Fruit fly (Drosophila melanogaster) whole organism, adult: Measurements from ENCODE around the gene CG31789.

Source experiments
- CG11617 ChIP-seq: fragments of 200-800 bp; sonication (Bioruptor generic); optimal IDR thresholded peaks from 2 replicates; lab custom pipeline; 2017; ENCODE audit warnings: mild to moderate bottlenecking, missing biosample characterization, missing genetic modification reagents, missing genetic modification characterization
- CG12768 ChIP-seq: fragments of 200-800 bp; sonication (Bioruptor generic); optimal IDR thresholded peaks from 2 replicates; lab custom pipeline; 2017; ENCODE audit warnings: missing biosample characterization, missing genetic modification characterization, mild to moderate bottlenecking, moderate library complexity, missing genetic modification reagents
- CG14711 ChIP-seq: fragments of 200-800 bp; sonication (Bioruptor generic); optimal IDR thresholded peaks from 2 replicates; lab custom pipeline; 2018; ENCODE audit warnings: missing biosample characterization, mild to moderate bottlenecking, missing genetic modification characterization, moderate library complexity
- CG1620 ChIP-seq: fragments of 200-800 bp; sonication (Bioruptor generic); optimal IDR thresholded peaks from 2 replicates; lab custom pipeline; 2016; ENCODE audit warnings: missing biosample characterization, missing genetic modification characterization
- CG33017 ChIP-seq: fragments of 200-800 bp; sonication (Bioruptor generic); optimal IDR thresholded peaks from 2 replicates; lab custom pipeline; 2018; ENCODE audit warnings: missing biosample characterization, mild to moderate bottlenecking, missing genetic modification characterization, moderate library complexity
- CG5204 ChIP-seq: fragments of 200-800 bp; sonication (Bioruptor generic); optimal IDR thresholded peaks from 2 replicates; lab custom pipeline; 2016; ENCODE audit warnings: missing biosample characterization, missing genetic modification characterization
- CG7045 ChIP-seq: fragments of 200-800 bp; sonication (Bioruptor generic); optimal IDR thresholded peaks from 2 replicates; lab custom pipeline; 2017; ENCODE audit warnings: missing biosample characterization, mild to moderate bottlenecking, missing genetic modification characterization
- CG7101 ChIP-seq: fragments of 200-800 bp; sonication (Bioruptor generic); optimal IDR thresholded peaks from 2 replicates; lab custom pipeline; 2018; ENCODE audit warnings: missing biosample characterization, mild to moderate bottlenecking, missing genetic modification characterization, moderate library complexity
- Clk ChIP-seq: fragments of 200-800 bp; sonication (Bioruptor generic); optimal IDR thresholded peaks from 2 replicates; lab custom pipeline; 2017; ENCODE audit warnings: missing biosample characterization, missing genetic modification characterization
- Crg-1 ChIP-seq: fragments of 200-800 bp; sonication (Bioruptor generic); optimal IDR thresholded peaks from 2 replicates; lab custom pipeline; 2016; ENCODE audit warnings: missing biosample characterization, missing genetic modification characterization
- Hr96 ChIP-seq: fragments of 200-800 bp; sonication (Bioruptor generic); optimal IDR thresholded peaks from 2 replicates; lab custom pipeline; 2016; ENCODE audit warnings: missing biosample characterization, missing genetic modification characterization
- Mnt ChIP-seq: fragments of 200-800 bp; sonication (Bioruptor generic); optimal IDR thresholded peaks from 2 replicates; lab custom pipeline; 2016; ENCODE audit warnings: missing biosample characterization, mild to moderate bottlenecking, missing genetic modification characterization
- bab1 ChIP-seq: fragments of 200-800 bp; sonication (Bioruptor generic); optimal IDR thresholded peaks from 3 replicates; lab custom pipeline; 2019; ENCODE audit warnings: missing biosample characterization, mild to moderate bottlenecking, missing genetic modification characterization, moderate library complexity
- cic ChIP-seq: fragments of 200-800 bp; sonication (Bioruptor generic); optimal IDR thresholded peaks from 2 replicates; lab custom pipeline; 2017; ENCODE audit warnings: missing biosample characterization, mild to moderate bottlenecking, missing genetic modification characterization, moderate library complexity
- cnc ChIP-seq, 2 experiments: fragments of >200 bp; optimal IDR thresholded peaks; 2 replicates each; lab custom pipeline; 2017
- kay ChIP-seq: fragments of 200-800 bp; sonication (Bioruptor generic); peaks from one replicate; lab custom pipeline; 2016; ENCODE audit warnings: missing biosample characterization, missing genetic modification characterization, borderline replicate concordance
- ovo ChIP-seq: fragments of 200-800 bp; sonication (Bioruptor generic); optimal IDR thresholded peaks from 2 replicates; lab custom pipeline; 2016; ENCODE audit warnings: missing biosample characterization, missing genetic modification characterization
- pad ChIP-seq: fragments of 200-800 bp; sonication (Bioruptor generic); optimal IDR thresholded peaks from 3 replicates; lab custom pipeline; 2017; ENCODE audit warnings: missing biosample characterization, missing genetic modification characterization, mild to moderate bottlenecking, moderate library complexity, missing genetic modification reagents
- tj ChIP-seq: fragments of 200-800 bp; sonication (Bioruptor generic); optimal IDR thresholded peaks from 3 replicates; lab custom pipeline; 2017; ENCODE audit warnings: missing biosample characterization, mild to moderate bottlenecking, missing genetic modification characterization, moderate library complexity
- toe ChIP-seq: fragments of 200-800 bp; sonication (Bioruptor generic); optimal IDR thresholded peaks from 2 replicates; lab custom pipeline; 2016; ENCODE audit warnings: missing biosample characterization, missing genetic modification characterization

Gene CG31789

dm6 chr2L:18623435-18623834 is 17.7 kb downstream of the CG31789 start:
- TF ChIP-seq CG12768 (GFP tag; lab: Kevin White, UChicago) (no peak), Crg-1 (GFP tag; lab: Kevin White, UChicago) (no peak), bab1 (GFP tag; lab: Kevin White, UChicago) (no peak), kay (GFP tag; lab: Kevin White, UChicago) (no peak), CG7045 (GFP tag; lab: Kevin White, UChicago) (no peak), Hr96 (GFP tag; lab: Kevin White, UChicago) (no peak), tj (GFP tag; lab: Kevin White, UChicago) (no peak), ovo (GFP tag; lab: Kevin White, UChicago) (no peak), CG33017 (tag; lab: Kevin White, UChicago) (no peak), CG5204 (GFP tag; lab: Kevin White, UChicago) (no peak), pad (no peak), CG7101 (tag; lab: Kevin White, UChicago) (no peak), CG14711 (tag; lab: Kevin White, UChicago) (no peak), cnc (optimal IDR thresholded peaks at IDR 0.05; lab: Kevin White, UChicago) (no peak)

DNA sequence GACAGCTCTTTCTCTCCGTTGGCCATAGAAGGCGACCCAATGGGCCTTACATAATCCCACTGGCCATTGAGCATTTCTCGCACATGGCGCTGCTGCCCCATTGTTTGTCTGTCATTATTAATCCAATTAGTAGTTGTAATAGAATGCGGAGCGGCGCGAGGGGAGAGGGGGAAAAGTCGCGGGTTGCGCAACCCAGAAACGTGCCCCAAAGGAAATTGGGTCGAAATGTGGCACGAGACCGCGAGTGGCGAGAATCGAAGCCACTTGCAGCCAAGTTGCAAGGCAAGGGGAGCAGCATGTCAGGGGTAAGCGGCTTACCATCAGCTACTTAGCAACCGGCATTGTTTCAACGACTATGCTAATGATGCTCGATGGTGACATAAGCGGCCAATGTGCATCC is 18.6 kb downstream of the CG31789 start:
- no peak for TF ChIP-seq CG7045 (GFP tag; lab: Kevin White, UChicago)
- no peak for TF ChIP-seq Hr96 (GFP tag; lab: Kevin White, UChicago)
- no peak for TF ChIP-seq CG33017 (tag; lab: Kevin White, UChicago)
- TF ChIP-seq cic (GFP tag; lab: Kevin White, UChicago): no peak
- no peak for TF ChIP-seq toe (GFP tag; lab: Kevin White, UChicago)
- no peak for TF ChIP-seq Crg-1 (GFP tag; lab: Kevin White, UChicago)
- no peak for TF ChIP-seq kay (GFP tag; lab: Kevin White, UChicago)
- no peak for TF ChIP-seq bab1 (GFP tag; lab: Kevin White, UChicago)
- no peak for TF ChIP-seq Clk (GFP tag; lab: Kevin White, UChicago)
- TF ChIP-seq CG14711 (tag; lab: Kevin White, UChicago): no peak
- TF ChIP-seq cnc (optimal IDR thresholded peaks at IDR 0.05; lab: Kevin White, UChicago): no peak
- TF ChIP-seq Mnt (GFP tag; lab: Kevin White, UChicago): no peak
- no peak for TF ChIP-seq tj (GFP tag; lab: Kevin White, UChicago)
- no peak for TF ChIP-seq CG7101 (tag; lab: Kevin White, UChicago)
- TF ChIP-seq CG11617 (GFP tag; lab: Kevin White, UChicago): no peak

DNA sequence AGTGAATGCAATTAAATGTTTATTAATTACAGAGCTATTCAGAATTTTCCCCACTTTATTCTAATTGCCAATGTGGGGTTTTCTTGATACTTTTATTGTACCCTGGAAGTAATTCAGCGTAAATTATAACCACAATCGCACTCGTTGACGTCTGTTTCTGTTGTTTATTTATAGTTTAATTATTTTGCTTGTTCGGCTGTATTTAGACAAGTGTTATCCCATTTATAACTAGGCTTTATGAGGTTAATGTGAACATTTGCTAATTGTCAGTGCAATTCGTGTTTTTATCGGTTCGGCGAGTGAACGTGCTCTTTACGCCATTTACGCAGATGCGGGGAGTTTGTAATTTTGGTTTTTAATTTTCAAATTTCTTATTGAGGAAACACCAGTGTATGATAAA is 19.3 kb downstream of the CG31789 start:
- TF ChIP-seq CG33017 (tag; lab: Kevin White, UChicago) (peak; percentile 49), bab1 (GFP tag; lab: Kevin White, UChicago) (no peak), CG7101 (tag; lab: Kevin White, UChicago) (peak; percentile 29), CG7045 (GFP tag; lab: Kevin White, UChicago) (peak; percentile 0), cic (GFP tag; lab: Kevin White, UChicago) (peak; percentile 32)

DNA sequence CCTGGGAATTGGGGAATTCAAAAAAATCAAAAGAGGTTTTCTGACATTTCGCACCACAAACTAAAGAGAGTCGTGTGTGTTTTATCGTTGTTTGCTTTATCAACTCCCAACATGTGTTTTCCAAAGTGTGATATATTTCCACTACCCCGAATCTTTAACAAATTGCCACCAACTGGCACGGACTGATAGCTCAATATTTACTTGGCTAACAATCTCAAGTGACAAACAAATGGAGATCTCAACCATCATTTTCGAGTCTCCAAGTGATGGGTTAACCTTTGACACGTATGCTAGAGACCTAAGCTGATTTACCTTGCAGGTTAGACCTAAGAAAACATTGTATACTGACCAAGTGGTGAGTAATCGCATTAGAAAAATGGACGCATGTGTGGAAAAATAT is 19.7 kb downstream of the CG31789 start:
- no peak for TF ChIP-seq CG14711 (tag; lab: Kevin White, UChicago)
- TF ChIP-seq CG33017 (tag; lab: Kevin White, UChicago): no peak
- no peak for TF ChIP-seq cic (GFP tag; lab: Kevin White, UChicago)
- TF ChIP-seq Crg-1 (GFP tag; lab: Kevin White, UChicago): no peak
- TF ChIP-seq CG1620 (GFP tag; lab: Kevin White, UChicago): no peak
- TF ChIP-seq CG7101 (tag; lab: Kevin White, UChicago): no peak
- no peak for TF ChIP-seq kay (GFP tag; lab: Kevin White, UChicago)
- no peak for TF ChIP-seq CG12768 (GFP tag; lab: Kevin White, UChicago)
- no peak for TF ChIP-seq CG5204 (GFP tag; lab: Kevin White, UChicago)
- TF ChIP-seq ovo (GFP tag; lab: Kevin White, UChicago): no peak
- TF ChIP-seq bab1 (GFP tag; lab: Kevin White, UChicago): no peak

DNA sequence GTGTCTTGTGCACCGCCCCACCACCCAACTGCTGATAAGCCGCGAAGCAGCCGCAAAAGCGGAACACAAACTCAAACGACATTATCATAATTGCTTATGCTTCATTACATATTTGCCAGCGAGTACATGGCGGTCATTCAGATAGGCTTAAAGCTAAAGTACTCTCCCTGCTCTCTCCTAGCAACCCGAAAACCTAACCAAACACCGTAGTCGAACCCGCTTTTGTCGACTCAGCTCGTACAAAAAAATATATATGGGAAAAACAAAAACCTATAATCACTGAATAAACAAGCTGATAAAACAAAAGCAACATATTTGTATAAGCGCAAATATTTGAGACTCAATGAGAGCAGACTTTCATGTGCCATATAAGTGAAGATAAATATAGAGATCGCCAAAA is 21.3 kb downstream of the CG31789 start:
- TF ChIP-seq cic (GFP tag; lab: Kevin White, UChicago) (peak; percentile 23), tj (GFP tag; lab: Kevin White, UChicago) (peak; percentile 81), Hr96 (GFP tag; lab: Kevin White, UChicago) (no peak), CG7101 (tag; lab: Kevin White, UChicago) (peak; percentile 9), CG11617 (GFP tag; lab: Kevin White, UChicago) (no peak), kay (GFP tag; lab: Kevin White, UChicago) (no peak)

DNA sequence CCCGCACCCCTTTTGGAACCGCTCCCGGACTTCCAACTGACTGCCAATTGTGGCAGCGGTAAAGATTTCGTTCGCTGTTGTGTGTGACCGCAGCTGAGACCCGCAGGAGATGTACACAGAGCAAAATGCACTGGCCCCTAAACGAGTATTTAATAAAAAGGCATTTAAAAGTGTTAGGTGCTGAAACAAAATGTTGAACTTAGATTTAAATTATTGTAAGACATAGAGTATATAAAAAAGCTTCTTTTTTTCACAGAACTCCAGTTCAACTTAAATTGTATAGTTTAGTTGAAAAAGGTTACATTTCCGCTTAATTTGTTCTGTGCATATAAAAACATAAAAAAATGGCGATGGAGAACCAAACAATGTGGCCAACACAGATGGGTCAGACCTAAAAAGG is 22.4 kb downstream of the CG31789 start:
- no peak for TF ChIP-seq Hr96 (GFP tag; lab: Kevin White, UChicago)
- no peak for TF ChIP-seq CG12768 (GFP tag; lab: Kevin White, UChicago)
- no peak for TF ChIP-seq cic (GFP tag; lab: Kevin White, UChicago)
- TF ChIP-seq CG14711 (tag; lab: Kevin White, UChicago): no peak
- TF ChIP-seq pad: no peak
- no peak for TF ChIP-seq ovo (GFP tag; lab: Kevin White, UChicago)
- TF ChIP-seq CG1620 (GFP tag; lab: Kevin White, UChicago): no peak
- no peak for TF ChIP-seq Mnt (GFP tag; lab: Kevin White, UChicago)
- TF ChIP-seq kay (GFP tag; lab: Kevin White, UChicago): no peak
- no peak for TF ChIP-seq cnc (optimal IDR thresholded peaks at IDR 0.05; lab: Kevin White, UChicago)
- no peak for TF ChIP-seq bab1 (GFP tag; lab: Kevin White, UChicago)
- TF ChIP-seq CG7101 (tag; lab: Kevin White, UChicago): no peak
- TF ChIP-seq tj (GFP tag; lab: Kevin White, UChicago): no peak
